Fruit fly (Drosophila melanogaster) whole organism, adult: ENCODE measurements around the gene ppk27.

ENCODE experiments used
- CG11617 ChIP-seq: fragments of 200-800 bp; sonication (Bioruptor generic); optimal IDR thresholded peaks from 2 replicates; lab custom pipeline; 2017; ENCODE audit warnings: mild to moderate bottlenecking, missing biosample characterization, missing genetic modification reagents, missing genetic modification characterization
- CG14711 ChIP-seq: fragments of 200-800 bp; sonication (Bioruptor generic); optimal IDR thresholded peaks from 2 replicates; lab custom pipeline; 2018; ENCODE audit warnings: missing biosample characterization, mild to moderate bottlenecking, missing genetic modification characterization, moderate library complexity
- CG1620 ChIP-seq: fragments of 200-800 bp; sonication (Bioruptor generic); optimal IDR thresholded peaks from 2 replicates; lab custom pipeline; 2016; ENCODE audit warnings: missing biosample characterization, missing genetic modification characterization
- CG5204 ChIP-seq: fragments of 200-800 bp; sonication (Bioruptor generic); optimal IDR thresholded peaks from 2 replicates; lab custom pipeline; 2016; ENCODE audit warnings: missing biosample characterization, missing genetic modification characterization
- CG7101 ChIP-seq: fragments of 200-800 bp; sonication (Bioruptor generic); optimal IDR thresholded peaks from 2 replicates; lab custom pipeline; 2018; ENCODE audit warnings: missing biosample characterization, mild to moderate bottlenecking, missing genetic modification characterization, moderate library complexity
- Clk ChIP-seq: fragments of 200-800 bp; sonication (Bioruptor generic); optimal IDR thresholded peaks from 2 replicates; lab custom pipeline; 2017; ENCODE audit warnings: missing biosample characterization, missing genetic modification characterization
- Mnt ChIP-seq: fragments of 200-800 bp; sonication (Bioruptor generic); optimal IDR thresholded peaks from 2 replicates; lab custom pipeline; 2016; ENCODE audit warnings: missing biosample characterization, mild to moderate bottlenecking, missing genetic modification characterization
- bab1 ChIP-seq: fragments of 200-800 bp; sonication (Bioruptor generic); optimal IDR thresholded peaks from 3 replicates; lab custom pipeline; 2019; ENCODE audit warnings: missing biosample characterization, mild to moderate bottlenecking, missing genetic modification characterization, moderate library complexity
- cnc ChIP-seq, 2 experiments: fragments of >200 bp; optimal IDR thresholded peaks; 2 replicates each; lab custom pipeline; 2017
- kay ChIP-seq: fragments of 200-800 bp; sonication (Bioruptor generic); peaks from one replicate; lab custom pipeline; 2016; ENCODE audit warnings: missing biosample characterization, missing genetic modification characterization, borderline replicate concordance
- ovo ChIP-seq: fragments of 200-800 bp; sonication (Bioruptor generic); optimal IDR thresholded peaks from 2 replicates; lab custom pipeline; 2016; ENCODE audit warnings: missing biosample characterization, missing genetic modification characterization
- tj ChIP-seq: fragments of 200-800 bp; sonication (Bioruptor generic); optimal IDR thresholded peaks from 3 replicates; lab custom pipeline; 2017; ENCODE audit warnings: missing biosample characterization, mild to moderate bottlenecking, missing genetic modification characterization, moderate library complexity
- toe ChIP-seq: fragments of 200-800 bp; sonication (Bioruptor generic); optimal IDR thresholded peaks from 2 replicates; lab custom pipeline; 2016; ENCODE audit warnings: missing biosample characterization, missing genetic modification characterization

DNA sequence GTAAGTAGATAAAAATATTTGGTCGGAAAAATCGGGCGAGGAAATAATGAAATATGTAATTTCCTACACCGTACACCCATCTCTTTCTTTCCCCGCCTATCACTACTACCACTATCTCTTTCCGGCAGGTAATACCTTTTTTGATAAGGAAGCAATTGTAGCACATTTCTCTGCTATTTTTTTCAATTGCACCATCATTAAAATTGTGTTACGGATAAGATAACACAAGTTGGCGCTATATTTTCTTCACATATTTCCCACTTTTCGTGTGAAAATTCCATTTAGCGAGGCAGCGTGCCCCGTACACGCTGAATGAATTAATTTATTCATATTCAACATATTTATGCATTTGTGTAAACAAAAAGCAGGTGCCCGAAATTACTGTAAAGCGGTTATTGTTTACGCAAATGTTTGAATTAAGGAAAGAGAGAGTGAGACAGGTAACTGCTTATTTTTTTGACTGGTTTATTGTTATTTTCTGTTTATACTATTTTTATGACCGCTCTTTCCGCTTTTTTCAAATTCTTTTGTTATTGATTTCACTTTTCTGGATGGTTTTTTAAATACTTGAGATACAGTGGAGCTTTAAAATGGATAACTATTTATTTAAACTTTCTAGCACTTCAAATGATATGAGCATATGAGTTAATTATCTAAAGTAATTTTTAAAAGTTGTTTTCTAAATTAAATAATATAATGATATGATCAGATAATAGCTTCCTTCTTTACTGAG is 31.5 kb upstream of the ppk27 start:
- TF ChIP-seq CG1620 (GFP tag; lab: Kevin White, UChicago) (no peak), Clk (no peak), Mnt (peak; percentile 7), tj (no peak), CG7101 (tag; lab: Kevin White, UChicago) (peak; percentile 37), cnc (optimal IDR thresholded peaks at IDR 0.05; lab: Kevin White, UChicago) (no peak), CG14711 (tag; lab: Kevin White, UChicago) (peak; percentile 27), bab1 (GFP tag; lab: Kevin White, UChicago) (no peak), CG5204 (GFP tag; lab: Kevin White, UChicago) (peak; percentile 20), CG11617 (no peak), toe (no peak), ovo (no peak), kay (GFP tag; lab: Kevin White, UChicago) (no peak)
